Worm (Caenorhabditis elegans) whole organism, mixed stage, embryonic: ENCODE results near the gene K04A8.19.

Experiments used
- M03D4.4 ChIP-seq: sonication (generic microtip); optimal IDR thresholded peaks from 2 replicates; lab custom pipeline; 2017; ENCODE audit warnings: mild to moderate bottlenecking, missing genetic modification characterization, missing compliant biosample characterization
- blmp-1 ChIP-seq: fragments of 150-350 bp; optimal IDR thresholded peaks from 2 replicates; lab custom pipeline; 2014; ENCODE audit warnings: missing biosample characterization, missing genetic modification characterization
- ceh-39 ChIP-seq: fragments of 150-350 bp; optimal IDR thresholded peaks from 2 replicates; lab custom pipeline; 2014; ENCODE audit warnings: missing biosample characterization, missing genetic modification characterization
- ceh-43 ChIP-seq: fragments of 200-800 bp; sonication (Bioruptor generic); optimal IDR thresholded peaks from 2 replicates; lab custom pipeline; 2018; ENCODE audit warnings: mild to moderate bottlenecking, missing genetic modification characterization, moderate library complexity, missing compliant biosample characterization
- ceh-83 ChIP-seq: fragments of 200-800 bp; sonication (Bioruptor generic); optimal IDR thresholded peaks from 2 replicates; lab custom pipeline; 2018; ENCODE audit warnings: mild to moderate bottlenecking, missing genetic modification characterization, missing compliant biosample characterization
- ces-1 ChIP-seq: fragments of 150-350 bp; optimal IDR thresholded peaks from 2 replicates; lab custom pipeline; 2014; ENCODE audit warnings: missing biosample characterization, missing genetic modification reagents, missing genetic modification characterization
- cnd-1 ChIP-seq: fragments of 200-800 bp; sonication (Bioruptor generic); optimal IDR thresholded peaks from 2 replicates; lab custom pipeline; 2018; ENCODE audit warnings: mild to moderate bottlenecking, missing genetic modification characterization, missing compliant biosample characterization
- elt-1 ChIP-seq: sonication (generic microtip); optimal IDR thresholded peaks from 2 replicates; lab custom pipeline; 2017; ENCODE audit warnings: missing genetic modification characterization, mild to moderate bottlenecking, missing compliant biosample characterization, antibody characterized with exemption, moderate library complexity, borderline replicate concordance; ENCODE audit not compliant: insufficient read depth
- flh-1 ChIP-seq: fragments of 200-800 bp; sonication (Bioruptor generic); optimal IDR thresholded peaks from 2 replicates; lab custom pipeline; 2018; ENCODE audit warnings: mild to moderate bottlenecking, missing genetic modification characterization, moderate library complexity, missing compliant biosample characterization
- hlh-1 ChIP-seq: fragments of 150-350 bp; optimal IDR thresholded peaks from 2 replicates; lab custom pipeline; 2014; ENCODE audit warnings: missing biosample characterization, missing genetic modification reagents, missing genetic modification characterization
- lin-13 ChIP-seq: fragments of 150-350 bp; optimal IDR thresholded peaks from 2 replicates; lab custom pipeline; 2014; ENCODE audit warnings: missing biosample characterization, missing genetic modification characterization
- lsy-2 ChIP-seq: fragments of 150-350 bp; optimal IDR thresholded peaks from 2 replicates; lab custom pipeline; 2014; ENCODE audit warnings: missing biosample characterization, missing genetic modification characterization
- mep-1 ChIP-seq: fragments of 150-350 bp; optimal IDR thresholded peaks from 2 replicates; lab custom pipeline; 2017; ENCODE audit warnings: missing biosample characterization, missing genetic modification reagents, missing genetic modification characterization, inconsistent platforms
- mls-2 ChIP-seq: sonication (generic microtip); optimal IDR thresholded peaks from 2 replicates; lab custom pipeline; 2016; ENCODE audit warnings: mild to moderate bottlenecking, missing genetic modification characterization, moderate library complexity, missing compliant biosample characterization
- nhr-2 ChIP-seq: fragments of 150-350 bp; optimal IDR thresholded peaks from 2 replicates; lab custom pipeline; 2014; ENCODE audit warnings: missing biosample characterization, missing genetic modification characterization
- nhr-28 ChIP-seq: fragments of 150-350 bp; optimal IDR thresholded peaks from 2 replicates; lab custom pipeline; 2014; ENCODE audit warnings: missing biosample characterization, missing genetic modification characterization
- nhr-76 ChIP-seq: sonication (generic microtip); optimal IDR thresholded peaks from 2 replicates; lab custom pipeline; 2017; ENCODE audit warnings: missing biosample characterization, missing genetic modification characterization
- sem-2 ChIP-seq: fragments of 200-800 bp; sonication (Bioruptor generic); optimal IDR thresholded peaks from 2 replicates; lab custom pipeline; 2018; ENCODE audit warnings: mild to moderate bottlenecking, missing genetic modification characterization, missing compliant biosample characterization
- snpc-4 ChIP-seq: fragments of 150-350 bp; optimal IDR thresholded peaks from 2 replicates; lab custom pipeline; 2014; ENCODE audit warnings: missing biosample characterization, missing genetic modification characterization
- tbx-8 ChIP-seq: fragments of 200-800 bp; sonication (Bioruptor generic); optimal IDR thresholded peaks from 2 replicates; lab custom pipeline; 2018; ENCODE audit warnings: mild to moderate bottlenecking, missing genetic modification characterization, moderate library complexity, missing compliant biosample characterization
- unc-120 ChIP-seq: sonication (generic microtip); optimal IDR thresholded peaks from 2 replicates; lab custom pipeline; 2017; ENCODE audit warnings: missing genetic modification characterization, missing compliant biosample characterization; ENCODE audit not compliant: poor library complexity, severe bottlenecking
- unc-39 ChIP-seq: fragments of 150-350 bp; optimal IDR thresholded peaks from 2 replicates; lab custom pipeline; 2014; ENCODE audit warnings: missing biosample characterization, missing genetic modification characterization
- unc-62 ChIP-seq: fragments of 150-350 bp; optimal IDR thresholded peaks from 2 replicates; lab custom pipeline; 2014; ENCODE audit warnings: missing biosample characterization, missing genetic modification reagents, missing genetic modification characterization
- zip-8 ChIP-seq: fragments of 150-350 bp; optimal IDR thresholded peaks from 2 replicates; lab custom pipeline; 2014; ENCODE audit warnings: missing biosample characterization, missing genetic modification characterization

The K04A8.19 gene

DNA sequence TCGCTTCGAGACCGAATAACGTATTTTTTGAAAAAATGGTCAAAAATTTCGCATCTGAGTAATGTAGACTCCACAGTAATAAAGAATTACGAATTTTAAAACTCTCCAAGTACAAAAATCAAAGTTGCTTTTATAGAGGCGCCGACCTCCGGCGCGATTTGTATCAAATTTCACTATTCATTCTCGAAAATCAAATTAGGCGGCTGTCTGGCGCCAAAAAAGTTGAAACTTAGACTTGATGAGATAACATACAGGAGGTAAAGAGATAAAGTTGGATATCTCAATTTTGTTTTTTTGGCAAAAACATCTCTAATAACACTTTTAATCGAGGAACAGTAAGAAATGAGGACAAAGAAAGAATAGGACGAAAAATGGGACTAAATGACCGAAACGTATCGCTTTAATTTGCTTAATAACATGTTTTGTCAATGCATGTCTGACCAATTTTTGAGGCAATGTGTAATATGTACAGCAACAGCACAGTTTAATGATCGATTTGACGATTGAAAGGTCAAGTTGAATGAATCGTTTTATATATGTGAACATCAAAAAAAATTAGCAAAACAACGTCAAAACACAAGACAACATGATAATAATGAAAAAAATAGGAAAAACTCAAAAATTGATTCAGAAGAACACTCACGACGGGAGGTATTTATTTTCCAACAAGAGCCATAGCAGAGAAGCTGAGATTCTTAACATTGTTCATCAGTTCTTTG, 47.8 kb downstream of the K04A8.19 start:
- no peak for TF ChIP-seq unc-120 (tag; lab: Kevin White, UChicago)
- no peak for TF ChIP-seq blmp-1 (tag; lab: Kevin White, UChicago)

DNA sequence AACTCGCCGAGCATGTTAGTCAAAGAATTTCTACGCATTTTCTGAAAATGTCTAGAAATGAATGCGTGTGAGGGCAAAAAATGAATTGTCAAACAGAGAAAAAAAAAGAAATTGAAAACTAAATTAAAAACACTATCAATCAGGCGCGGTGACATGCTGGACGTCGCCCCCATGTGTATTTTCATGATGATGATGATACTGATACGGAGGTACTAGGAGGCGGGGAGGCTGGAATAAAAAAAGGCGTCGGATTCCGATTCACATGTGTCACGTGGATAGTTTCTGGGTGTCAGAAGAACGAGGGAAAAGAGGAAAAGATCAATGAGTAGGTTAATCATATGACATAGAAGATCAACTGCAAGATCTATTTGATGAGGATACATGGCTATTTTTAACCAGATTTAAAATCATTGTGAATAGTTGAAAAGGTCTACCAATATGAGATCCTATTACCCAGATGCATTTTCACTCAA, 48.8 kb downstream of the K04A8.19 start, which contains the start of gene W01A11.7:
Gene W01A11.7, minus strand, starts transcription at position 51 of the 473 bp plus-strand sequence.
- TF ChIP-seq flh-1 (GFP tag; lab: Kevin White, UChicago) (no peak), M03D4.4 (no peak), blmp-1 (tag; lab: Kevin White, UChicago) (no peak), unc-120 (tag; lab: Kevin White, UChicago) (no peak), ceh-43 (GFP tag; lab: Kevin White, UChicago) (no peak), snpc-4 (no peak), sem-2 (GFP tag; lab: Kevin White, UChicago) (no peak), lin-13 (tag; lab: Kevin White, UChicago) (no peak), nhr-2 (no peak), elt-1 (tag; lab: Kevin White, UChicago) (no peak), cnd-1 (tag; lab: Kevin White, UChicago) (no peak), mep-1 (tag; lab: Kevin White, UChicago) (no peak), ceh-83 (GFP tag; lab: Kevin White, UChicago) (no peak), tbx-8 (no peak), lsy-2 (tag; lab: Kevin White, UChicago) (no peak)
- TF ChIP-seq, all 35 proteins: peak for 0

DNA sequence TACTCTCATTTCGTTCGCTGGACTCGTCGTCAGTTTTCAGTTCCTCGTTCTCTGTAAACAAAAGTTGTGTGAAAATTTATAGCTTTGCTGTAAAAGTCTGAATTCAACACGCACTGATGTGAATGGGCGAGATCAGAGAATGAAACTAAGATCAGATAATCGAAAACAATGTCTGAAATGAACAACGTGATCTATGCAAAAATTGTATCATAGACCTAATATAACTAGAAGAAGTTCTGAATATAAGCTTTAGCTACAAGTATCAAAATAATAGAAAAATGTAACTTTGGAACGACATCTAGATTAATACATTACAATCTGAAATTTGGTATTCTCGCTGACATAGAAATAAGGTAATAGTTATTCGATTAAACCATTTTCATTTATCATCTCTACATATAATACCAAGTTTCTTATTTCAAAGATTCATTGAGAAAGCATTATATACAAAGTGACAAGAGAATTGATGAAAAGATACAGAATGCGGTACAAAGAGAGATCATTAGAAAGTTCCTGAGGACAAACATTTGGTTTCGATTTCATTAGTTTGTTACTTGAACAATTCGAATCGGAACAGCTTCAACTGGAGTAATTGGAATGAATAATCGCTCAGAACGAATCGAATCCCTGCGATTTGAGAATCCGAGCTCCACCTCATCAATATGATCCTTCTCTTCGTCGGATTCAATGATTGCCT, 49.9 kb downstream of the K04A8.19 start, which contains the start of gene moc-2:
Gene moc-2, minus strand, starts transcription at position 51 of the 697 bp plus-strand sequence.
- TF ChIP-seq nhr-28 = no peak
- TF ChIP-seq hlh-1 (tag; lab: Kevin White, UChicago) = no peak
- no peak for TF ChIP-seq blmp-1 (tag; lab: Kevin White, UChicago)
- no peak for TF ChIP-seq ceh-43 (GFP tag; lab: Kevin White, UChicago)
- TF ChIP-seq tbx-8 = no peak
- TF ChIP-seq unc-39 = no peak
- TF ChIP-seq mls-2 = no peak
- TF ChIP-seq M03D4.4 = no peak
- no peak for TF ChIP-seq ceh-83 (GFP tag; lab: Kevin White, UChicago)
- TF ChIP-seq nhr-76 (tag; lab: Kevin White, UChicago) = no peak
- no peak for TF ChIP-seq unc-120 (tag; lab: Kevin White, UChicago)
- TF ChIP-seq unc-62 (GFP tag; lab: Kevin White, UChicago) = no peak
- TF ChIP-seq elt-1 (tag; lab: Kevin White, UChicago) = no peak
- no peak for TF ChIP-seq ces-1
- TF ChIP-seq cnd-1 (tag; lab: Kevin White, UChicago) = no peak
- TF ChIP-seq zip-8 (tag; lab: Kevin White, UChicago) = no peak
- no peak for TF ChIP-seq ceh-39 (tag; lab: Kevin White, UChicago)
